Fruit fly (Drosophila melanogaster) whole organism, prepupa: ENCODE measurements around the gene CG31459.

Experiments used
- Blimp-1 ChIP-seq: fragments of 200-800 bp; sonication (Bioruptor generic); optimal IDR thresholded peaks from 3 replicates; lab custom pipeline; 2017; ENCODE audit warnings: missing biosample characterization, missing genetic modification characterization, mild to moderate bottlenecking, moderate library complexity, missing genetic modification reagents
- CG11762 ChIP-seq: fragments of 200-800 bp; sonication (Bioruptor generic); optimal IDR thresholded peaks from 3 replicates; lab custom pipeline; 2016; ENCODE audit warnings: missing biosample characterization, missing genetic modification characterization; ENCODE audit not compliant: insufficient read depth
- CG16779 ChIP-seq: fragments of 200-800 bp; sonication (Bioruptor generic); optimal IDR thresholded peaks from 3 replicates; lab custom pipeline; 2017; ENCODE audit warnings: missing biosample characterization, mild to moderate bottlenecking, missing genetic modification characterization
- CG6854 ChIP-seq: fragments of 200-800 bp; sonication (Bioruptor generic); optimal IDR thresholded peaks from 2 replicates; lab custom pipeline; 2017; ENCODE audit warnings: missing biosample characterization, mild to moderate bottlenecking, missing genetic modification characterization
- CG7368 ChIP-seq: fragments of 200-800 bp; sonication (Bioruptor generic); optimal IDR thresholded peaks from 3 replicates; lab custom pipeline; 2016; ENCODE audit warnings: missing biosample characterization, missing genetic modification characterization
- Eip78C ChIP-seq: fragments of 200-800 bp; sonication (Bioruptor generic); peaks from one replicate; lab custom pipeline; 2016; ENCODE audit warnings: missing biosample characterization, missing genetic modification characterization
- Hr39 ChIP-seq: fragments of 200-800 bp; sonication (Bioruptor generic); optimal IDR thresholded peaks from 2 replicates; lab custom pipeline; 2016; ENCODE audit warnings: missing biosample characterization, missing genetic modification characterization
- Lpt ChIP-seq: fragments of 200-800 bp; sonication (Bioruptor generic); optimal IDR thresholded peaks from 3 replicates; lab custom pipeline; 2016; ENCODE audit warnings: missing biosample characterization, missing genetic modification characterization
- Smox ChIP-seq: fragments of 200-800 bp; sonication (Bioruptor generic); optimal IDR thresholded peaks from 3 replicates; lab custom pipeline; 2016; ENCODE audit warnings: missing biosample characterization, missing genetic modification characterization
- acj6 ChIP-seq: fragments of 200-800 bp; sonication (Bioruptor generic); optimal IDR thresholded peaks from 3 replicates; lab custom pipeline; 2016; ENCODE audit warnings: missing biosample characterization, missing genetic modification characterization

DNA sequence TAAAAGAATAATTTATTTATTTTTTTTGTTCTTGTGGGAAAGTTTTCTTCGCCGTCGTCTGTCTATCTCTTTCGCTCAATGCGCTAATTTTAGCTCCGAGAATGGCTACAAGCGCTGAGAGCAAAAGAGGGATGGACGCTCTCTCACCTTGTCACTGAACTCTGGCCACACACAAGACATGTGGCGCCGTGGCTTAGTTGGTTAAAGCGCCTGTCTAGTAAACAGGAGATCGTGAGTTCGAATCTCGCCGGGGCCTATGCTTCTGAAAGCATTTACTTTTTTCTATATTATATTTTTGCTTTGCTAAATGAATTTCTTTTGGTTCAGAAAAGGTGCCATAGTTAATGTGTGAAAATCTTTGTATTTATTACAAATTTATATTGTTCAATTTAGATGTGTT is 38.1 kb upstream of the CG31459 start:
- no peak for TF ChIP-seq Lpt (GFP tag; lab: Kevin White, UChicago)
- no peak for TF ChIP-seq CG7368
- peak; percentile 68 for TF ChIP-seq Eip78C (GFP tag; lab: Kevin White, UChicago)
- no peak for TF ChIP-seq CG6854 (GFP tag; lab: Kevin White, UChicago)
- TF ChIP-seq Smox (GFP tag; lab: Kevin White, UChicago): no peak
- TF ChIP-seq Hr39 (GFP tag; lab: Kevin White, UChicago): no peak
- TF ChIP-seq CG16779: no peak
- TF ChIP-seq acj6 (GFP tag; lab: Kevin White, UChicago): no peak
- no peak for TF ChIP-seq Blimp-1
- no peak for TF ChIP-seq CG11762
